Fruit fly (Drosophila melanogaster) whole organism, wandering third instar larva: Measurements from ENCODE around the gene Bicra.

Experiments used
- Abd-B ChIP-seq: fragments of >200 bp; optimal IDR thresholded peaks from 2 replicates; lab custom pipeline; 2017; ENCODE audit warnings: missing biosample characterization, missing genetic modification characterization
- CG32264 ChIP-seq: fragments of 200-800 bp; sonication (Bioruptor generic); optimal IDR thresholded peaks from 2 replicates; lab custom pipeline; 2016; ENCODE audit warnings: missing biosample characterization, missing genetic modification characterization
- CG9705 ChIP-seq: fragments of 200-800 bp; sonication (Bioruptor generic); optimal IDR thresholded peaks from 2 replicates; lab custom pipeline; 2018; ENCODE audit warnings: missing biosample characterization, mild to moderate bottlenecking, missing genetic modification characterization
- CrebA ChIP-seq: fragments of 200-800 bp; sonication (Bioruptor generic); optimal IDR thresholded peaks from 2 replicates; lab custom pipeline; 2016; ENCODE audit warnings: missing biosample characterization, mild to moderate bottlenecking, missing genetic modification characterization, borderline replicate concordance
- Dfd ChIP-seq: fragments of >200 bp; optimal IDR thresholded peaks from 2 replicates; lab custom pipeline; 2017; ENCODE audit warnings: missing biosample characterization, missing genetic modification characterization
- Dif ChIP-seq: fragments of 200-275, 200-300 bp; sonication (Bioruptor generic); optimal IDR thresholded peaks from 2 replicates; lab custom pipeline; 2018; ENCODE audit warnings: missing biosample characterization, missing genetic modification characterization; ENCODE audit not compliant: partially characterized antibody
- GATAd ChIP-seq: sonication (Bioruptor generic); optimal IDR thresholded peaks from 2 replicates; lab custom pipeline; 2016; ENCODE audit warnings: missing biosample characterization, missing genetic modification characterization
- HLH106 ChIP-seq: fragments of 200-800 bp; optimal IDR thresholded peaks from 3 replicates; lab custom pipeline; 2019; ENCODE audit warnings: missing biosample characterization, mild to moderate bottlenecking, missing genetic modification characterization, moderate library complexity
- Hnf4 ChIP-seq: fragments of 200-800 bp; sonication (Bioruptor generic); optimal IDR thresholded peaks from 2 replicates; lab custom pipeline; 2016; ENCODE audit warnings: missing biosample characterization, mild to moderate bottlenecking, missing genetic modification characterization
- Hr78 ChIP-seq: fragments of >200 bp; optimal IDR thresholded peaks from 2 replicates; lab custom pipeline; 2017; ENCODE audit warnings: missing biosample characterization, missing genetic modification characterization
- Hr83 ChIP-seq: fragments of 200-300 bp; sonication (Bioruptor generic); optimal IDR thresholded peaks from 2 replicates; lab custom pipeline; 2016; ENCODE audit warnings: missing biosample characterization, mild to moderate bottlenecking, missing genetic modification characterization, moderate library complexity; ENCODE audit not compliant: poor library complexity, severe bottlenecking
- Mio ChIP-seq: sonication (Bioruptor generic); optimal IDR thresholded peaks from 2 replicates; lab custom pipeline; 2016; ENCODE audit warnings: missing biosample characterization, missing genetic modification characterization
- Myc ChIP-seq: fragments of >200 bp; optimal IDR thresholded peaks from 2 replicates; lab custom pipeline; 2017
- N ChIP-seq: fragments of >200 bp; optimal IDR thresholded peaks from 2 replicates; lab custom pipeline; 2018; ENCODE audit warnings: missing biosample characterization, missing external identifiers, missing genetic modification characterization
- OdsH ChIP-seq: fragments of 200-800 bp; sonication (Bioruptor generic); optimal IDR thresholded peaks from 2 replicates; lab custom pipeline; 2016; ENCODE audit warnings: missing biosample characterization, mild to moderate bottlenecking, missing genetic modification characterization
- Rel ChIP-seq, 2 experiments: fragments of 200-800 bp; sonication (Bioruptor generic) in 1 of 2; optimal IDR thresholded peaks; 2 replicates in 1 of 2; 3 replicates in 1 of 2; lab custom pipeline; 2016 to 2019; ENCODE audit warnings: mild to moderate bottlenecking in 2 of 2, missing biosample characterization in 2 of 2, missing genetic modification characterization in 2 of 2, moderate library complexity in 1 of 2
- Sp1 ChIP-seq: fragments of 200-800 bp; sonication (Bioruptor generic); optimal IDR thresholded peaks from 3 replicates; lab custom pipeline; 2019; ENCODE audit warnings: missing biosample characterization, mild to moderate bottlenecking, missing genetic modification characterization, moderate library complexity
- br ChIP-seq: fragments of 200-800 bp; sonication (Bioruptor generic); optimal IDR thresholded peaks from 2 replicates; lab custom pipeline; 2016; ENCODE audit warnings: missing biosample characterization, missing genetic modification characterization
- brk ChIP-seq: fragments of 200-800 bp; sonication (Bioruptor generic); optimal IDR thresholded peaks from 2 replicates; lab custom pipeline; 2016; ENCODE audit warnings: missing biosample characterization, mild to moderate bottlenecking, missing genetic modification characterization
- dl ChIP-seq, 2 experiments: fragments of 175-275, 200-275 bp in 1 of 2; fragments of 200-275 bp in 1 of 2; sonication (Bioruptor generic); optimal IDR thresholded peaks; lab custom pipeline; 2018; ENCODE audit warnings: mild to moderate bottlenecking in 2 of 2, missing biosample characterization in 2 of 2, missing genetic modification characterization in 2 of 2, moderate library complexity in 2 of 2; ENCODE audit not compliant: partially characterized antibody in 2 of 2, insufficient read depth in 1 of 2
- dmrt93B ChIP-seq: fragments of 200-800 bp; sonication (Bioruptor generic); optimal IDR thresholded peaks from 2 replicates; lab custom pipeline; 2018; ENCODE audit warnings: missing biosample characterization, mild to moderate bottlenecking, missing genetic modification characterization
- dsf ChIP-seq: sonication (Bioruptor generic); optimal IDR thresholded peaks from 2 replicates; lab custom pipeline; 2016; ENCODE audit warnings: missing biosample characterization, missing genetic modification characterization, borderline replicate concordance
- ey ChIP-seq: fragments of 200-800 bp; sonication (Bioruptor generic); optimal IDR thresholded peaks from 2 replicates; lab custom pipeline; 2016; ENCODE audit warnings: missing biosample characterization, missing genetic modification characterization
- foxo ChIP-seq, 2 experiments: fragments of 200-800 bp; sonication (Bioruptor generic); optimal IDR thresholded peaks; 2 replicates in 1 of 2; 3 replicates in 1 of 2; lab custom pipeline; 2016 to 2017; ENCODE audit warnings: missing biosample characterization in 2 of 2, missing genetic modification characterization in 2 of 2
- fru ChIP-seq: fragments of 200-800 bp; sonication (Bioruptor generic); optimal IDR thresholded peaks from 3 replicates; lab custom pipeline; 2016; ENCODE audit warnings: missing biosample characterization, mild to moderate bottlenecking, missing genetic modification characterization
- h ChIP-seq: fragments of 200-800 bp; sonication (Bioruptor generic); optimal IDR thresholded peaks from 3 replicates; lab custom pipeline; 2016; ENCODE audit warnings: missing biosample characterization, mild to moderate bottlenecking, missing genetic modification characterization
- jim ChIP-seq: fragments of 175-275, 200-325 bp; sonication (Bioruptor generic); optimal IDR thresholded peaks from 2 replicates; lab custom pipeline; 2016; ENCODE audit warnings: missing biosample characterization, mild to moderate bottlenecking, missing genetic modification characterization
- lola ChIP-seq: fragments of >200 bp; optimal IDR thresholded peaks from 2 replicates; lab custom pipeline; 2017; ENCODE audit warnings: missing biosample characterization, missing genetic modification characterization
- pan ChIP-seq: fragments of >200 bp; optimal IDR thresholded peaks from 2 replicates; lab custom pipeline; 2017
- psq ChIP-seq: fragments of 200-800 bp; sonication (Bioruptor generic); optimal IDR thresholded peaks from 3 replicates; lab custom pipeline; 2017; ENCODE audit warnings: missing biosample characterization, mild to moderate bottlenecking, missing genetic modification characterization, moderate library complexity
- rgr ChIP-seq: fragments of 200-800 bp; sonication (Bioruptor generic); optimal IDR thresholded peaks from 3 replicates; lab custom pipeline; 2016; ENCODE audit warnings: missing biosample characterization, mild to moderate bottlenecking, missing genetic modification characterization
- sage ChIP-seq: fragments of 200-800 bp; sonication (Bioruptor generic); optimal IDR thresholded peaks from 2 replicates; lab custom pipeline; 2016; ENCODE audit warnings: missing biosample characterization, mild to moderate bottlenecking, missing genetic modification characterization
- sv ChIP-seq: fragments of 200-800 bp; sonication (Bioruptor generic); optimal IDR thresholded peaks from 3 replicates; lab custom pipeline; 2016; ENCODE audit warnings: missing biosample characterization, missing genetic modification characterization
- tai ChIP-seq: sonication (Bioruptor generic); optimal IDR thresholded peaks from 2 replicates; lab custom pipeline; 2016; ENCODE audit warnings: missing biosample characterization, missing genetic modification characterization
- usp ChIP-seq: fragments of >200 bp; optimal IDR thresholded peaks from 2 replicates; lab custom pipeline; 2017; ENCODE audit warnings: missing biosample characterization, missing genetic modification characterization
- woc ChIP-seq: sonication (Bioruptor generic); optimal IDR thresholded peaks from 2 replicates; lab custom pipeline; 2016; ENCODE audit warnings: missing biosample characterization, mild to moderate bottlenecking, missing genetic modification characterization

The Bicra gene

DNA sequence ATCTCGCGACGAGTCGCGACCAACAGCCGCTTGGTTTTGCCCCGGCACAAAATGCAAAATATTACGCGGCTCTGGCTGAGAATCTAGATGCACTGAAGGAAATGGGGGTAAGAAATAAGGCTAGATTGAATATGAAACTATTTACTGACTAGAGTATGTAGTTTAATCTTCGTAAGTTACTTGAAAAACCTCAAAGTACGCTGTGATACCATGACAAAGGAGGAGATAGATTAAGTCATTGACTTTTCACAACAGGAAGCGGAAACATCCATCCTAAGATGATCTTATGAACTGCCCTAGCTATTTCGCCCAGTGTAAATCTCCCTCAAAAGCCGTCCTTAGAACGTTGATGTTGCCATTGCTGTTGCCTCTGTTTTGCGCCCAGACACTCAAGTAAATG, 31.3 kb downstream of the Bicra start:
- no peak for TF ChIP-seq br
- peak in 1 of 2 experiments; percentile 10 for TF ChIP-seq foxo (GFP tag; optimal IDR thresholded peaks at IDR 0.05; lab: Kevin White, UChicago)
- no peak for TF ChIP-seq Sp1 (GFP tag; lab: Kevin White, UChicago)
- no peak for TF ChIP-seq woc (GFP tag; lab: Kevin White, UChicago)
- no peak for TF ChIP-seq Dfd (GFP tag; lab: Kevin White, UChicago)
- TF ChIP-seq GATAd (GFP tag; lab: Kevin White, UChicago), result no peak
- no peak for TF ChIP-seq sv (GFP tag; lab: Kevin White, UChicago)
- peak; percentile 23 for TF ChIP-seq fru
- no peak for TF ChIP-seq brk (GFP tag; lab: Kevin White, UChicago)
- TF ChIP-seq OdsH (GFP tag; lab: Kevin White, UChicago), result no peak
- no peak for TF ChIP-seq Mio (GFP tag; lab: Kevin White, UChicago)
- no peak for TF ChIP-seq dl (GFP tag; optimal IDR thresholded peaks at IDR 0.05; lab: Kevin White, UChicago; ENCODE audit: insufficient read depth in 1 of 2, partially characterized antibody in 2 of 2)
- peak; percentile 13 for TF ChIP-seq HLH106
- TF ChIP-seq Rel (GFP tag; optimal IDR thresholded peaks at IDR 0.05; lab: Kevin White, UChicago), result no peak
- TF ChIP-seq Rel (tag; optimal IDR thresholded peaks at IDR 0.05; lab: Kevin White, UChicago), result no peak
- TF ChIP-seq Hr78, result no peak
- no peak for TF ChIP-seq CG32264 (GFP tag; lab: Kevin White, UChicago)
- peak; percentile 5 for TF ChIP-seq h (GFP tag; lab: Kevin White, UChicago)
- no peak for TF ChIP-seq N (GFP tag; lab: Kevin White, UChicago)
- no peak for TF ChIP-seq usp (GFP tag; lab: Kevin White, UChicago)
- TF ChIP-seq dsf (GFP tag; lab: Kevin White, UChicago), result no peak
- TF ChIP-seq rgr (GFP tag; lab: Kevin White, UChicago), result peak; percentile 19
- TF ChIP-seq lola (GFP tag; lab: Kevin White, UChicago), result no peak
- no peak for TF ChIP-seq sage (GFP tag; lab: Kevin White, UChicago)
- no peak for TF ChIP-seq CrebA (GFP tag; lab: Kevin White, UChicago)
- no peak for TF ChIP-seq jim
- peak; percentile 25 for TF ChIP-seq ey (GFP tag; lab: Kevin White, UChicago)
- no peak for TF ChIP-seq tai
- no peak for TF ChIP-seq pan (lab: Kevin White, UChicago)
- no peak for TF ChIP-seq Hnf4 (GFP tag; lab: Kevin White, UChicago)
- no peak for TF ChIP-seq Abd-B (GFP tag; lab: Kevin White, UChicago)
- TF ChIP-seq, all 38 proteins: peak for 6

DNA sequence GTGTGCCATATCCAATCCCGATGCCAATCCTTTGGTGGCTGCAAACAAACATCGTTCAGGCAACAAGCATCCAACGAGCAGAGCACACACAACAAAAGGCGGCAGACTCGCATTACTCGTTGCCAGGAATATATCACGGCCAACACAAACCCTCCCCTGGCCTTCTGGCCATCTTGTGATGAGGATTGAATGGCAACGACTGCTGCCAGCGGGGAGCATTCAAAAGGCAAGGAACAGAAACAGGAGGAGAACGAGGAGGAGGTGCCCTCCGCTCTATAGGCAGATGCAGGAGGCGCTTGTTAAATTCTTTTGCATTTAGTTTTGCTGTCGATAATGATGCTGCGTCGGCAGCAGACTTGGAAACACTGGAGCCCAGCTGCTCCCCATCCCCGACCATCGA, 32.7 kb downstream of the Bicra start:
- TF ChIP-seq Dif (peak; percentile 33), Hr83 (GFP tag; lab: Kevin White, UChicago) (peak; percentile 46), usp (GFP tag; lab: Kevin White, UChicago) (no peak), GATAd (GFP tag; lab: Kevin White, UChicago) (no peak)

dm6 chr3R:29096009-29096443, 33.2 kb downstream of the Bicra start:
- TF ChIP-seq foxo (GFP tag; optimal IDR thresholded peaks at IDR 0.05; lab: Kevin White, UChicago) (peak in 1 of 2 experiments; percentile 89), Sp1 (GFP tag; lab: Kevin White, UChicago) (peak; percentile 88), dmrt93B (peak; percentile 70), h (GFP tag; lab: Kevin White, UChicago) (peak; percentile 95), rgr (GFP tag; lab: Kevin White, UChicago) (peak; percentile 87), Dfd (GFP tag; lab: Kevin White, UChicago) (no peak), ey (GFP tag; lab: Kevin White, UChicago) (peak; percentile 91), fru (peak; percentile 92), psq (GFP tag; lab: Kevin White, UChicago) (peak; percentile 93), tai (no peak), Myc (lab: Kevin White, UChicago) (no peak), lola (GFP tag; lab: Kevin White, UChicago) (no peak), Mio (GFP tag; lab: Kevin White, UChicago) (no peak), Rel (GFP tag; optimal IDR thresholded peaks at IDR 0.05; lab: Kevin White, UChicago) (no peak), Rel (tag; optimal IDR thresholded peaks at IDR 0.05; lab: Kevin White, UChicago) (peak; percentile 16), HLH106 (peak; percentile 82), OdsH (GFP tag; lab: Kevin White, UChicago) (peak; percentile 87), usp (GFP tag; lab: Kevin White, UChicago) (no peak), GATAd (GFP tag; lab: Kevin White, UChicago) (no peak), sage (GFP tag; lab: Kevin White, UChicago) (peak; percentile 65), sv (GFP tag; lab: Kevin White, UChicago) (no peak), CG32264 (GFP tag; lab: Kevin White, UChicago) (no peak), Hr78 (no peak), Hnf4 (GFP tag; lab: Kevin White, UChicago) (no peak), Abd-B (GFP tag; lab: Kevin White, UChicago) (no peak), woc (GFP tag; lab: Kevin White, UChicago) (peak; percentile 87), CG9705 (GFP tag; lab: Kevin White, UChicago) (peak; percentile 35), br (peak; percentile 85)
